Fruit fly (Drosophila melanogaster) whole organism, wandering third instar larva: ENCODE measurements around the gene unc-45.
A peak's percentile ranks its signal among the peaks of the same experiment; 100 is the strongest.
"Not testable (repeated sequence)": the region's sequence is repeated elsewhere in the genome, so short reads cannot be mapped to it uniquely, and the experiment has no call there.

Source experiments
- Abd-B ChIP-seq: fragments of >200 bp; optimal IDR thresholded peaks from 2 replicates; lab custom pipeline; 2017; ENCODE audit warnings: missing biosample characterization, missing genetic modification characterization
- CG32264 ChIP-seq: fragments of 200-800 bp; sonication (Bioruptor generic); optimal IDR thresholded peaks from 2 replicates; lab custom pipeline; 2016; ENCODE audit warnings: missing biosample characterization, missing genetic modification characterization
- CG9705 ChIP-seq: fragments of 200-800 bp; sonication (Bioruptor generic); optimal IDR thresholded peaks from 2 replicates; lab custom pipeline; 2018; ENCODE audit warnings: missing biosample characterization, mild to moderate bottlenecking, missing genetic modification characterization
- CrebA ChIP-seq: fragments of 200-800 bp; sonication (Bioruptor generic); optimal IDR thresholded peaks from 2 replicates; lab custom pipeline; 2016; ENCODE audit warnings: missing biosample characterization, mild to moderate bottlenecking, missing genetic modification characterization, borderline replicate concordance
- Dif ChIP-seq: fragments of 200-275, 200-300 bp; sonication (Bioruptor generic); optimal IDR thresholded peaks from 2 replicates; lab custom pipeline; 2018; ENCODE audit warnings: missing biosample characterization, missing genetic modification characterization; ENCODE audit not compliant: partially characterized antibody
- GATAd ChIP-seq: sonication (Bioruptor generic); optimal IDR thresholded peaks from 2 replicates; lab custom pipeline; 2016; ENCODE audit warnings: missing biosample characterization, missing genetic modification characterization
- HLH106 ChIP-seq: fragments of 200-800 bp; optimal IDR thresholded peaks from 3 replicates; lab custom pipeline; 2019; ENCODE audit warnings: missing biosample characterization, mild to moderate bottlenecking, missing genetic modification characterization, moderate library complexity
- Hr78 ChIP-seq: fragments of >200 bp; optimal IDR thresholded peaks from 2 replicates; lab custom pipeline; 2017; ENCODE audit warnings: missing biosample characterization, missing genetic modification characterization
- Hr83 ChIP-seq: fragments of 200-300 bp; sonication (Bioruptor generic); optimal IDR thresholded peaks from 2 replicates; lab custom pipeline; 2016; ENCODE audit warnings: missing biosample characterization, mild to moderate bottlenecking, missing genetic modification characterization, moderate library complexity; ENCODE audit not compliant: poor library complexity, severe bottlenecking
- Jra ChIP-seq: sonication (Bioruptor generic); optimal IDR thresholded peaks from 2 replicates; lab custom pipeline; 2016; ENCODE audit warnings: missing biosample characterization, missing genetic modification characterization
- Mio ChIP-seq: sonication (Bioruptor generic); optimal IDR thresholded peaks from 2 replicates; lab custom pipeline; 2016; ENCODE audit warnings: missing biosample characterization, missing genetic modification characterization
- Myc ChIP-seq: fragments of >200 bp; optimal IDR thresholded peaks from 2 replicates; lab custom pipeline; 2017
- N ChIP-seq: fragments of >200 bp; optimal IDR thresholded peaks from 2 replicates; lab custom pipeline; 2018; ENCODE audit warnings: missing biosample characterization, missing external identifiers, missing genetic modification characterization
- OdsH ChIP-seq: fragments of 200-800 bp; sonication (Bioruptor generic); optimal IDR thresholded peaks from 2 replicates; lab custom pipeline; 2016; ENCODE audit warnings: missing biosample characterization, mild to moderate bottlenecking, missing genetic modification characterization
- Rel ChIP-seq, 2 experiments: fragments of 200-800 bp; sonication (Bioruptor generic) in 1 of 2; optimal IDR thresholded peaks; 2 replicates in 1 of 2; 3 replicates in 1 of 2; lab custom pipeline; 2016 to 2019; ENCODE audit warnings: mild to moderate bottlenecking in 2 of 2, missing biosample characterization in 2 of 2, missing genetic modification characterization in 2 of 2, moderate library complexity in 1 of 2
- Sp1 ChIP-seq: fragments of 200-800 bp; sonication (Bioruptor generic); optimal IDR thresholded peaks from 3 replicates; lab custom pipeline; 2019; ENCODE audit warnings: missing biosample characterization, mild to moderate bottlenecking, missing genetic modification characterization, moderate library complexity
- Vsx2 ChIP-seq: fragments of 200-300, 225-300 bp; sonication (Bioruptor generic); optimal IDR thresholded peaks from 2 replicates; lab custom pipeline; 2018; ENCODE audit warnings: missing biosample characterization, missing genetic modification characterization; ENCODE audit not compliant: partially characterized antibody
- br ChIP-seq: fragments of 200-800 bp; sonication (Bioruptor generic); optimal IDR thresholded peaks from 2 replicates; lab custom pipeline; 2016; ENCODE audit warnings: missing biosample characterization, missing genetic modification characterization
- brk ChIP-seq: fragments of 200-800 bp; sonication (Bioruptor generic); optimal IDR thresholded peaks from 2 replicates; lab custom pipeline; 2016; ENCODE audit warnings: missing biosample characterization, mild to moderate bottlenecking, missing genetic modification characterization
- dl ChIP-seq, 2 experiments: fragments of 175-275, 200-275 bp in 1 of 2; fragments of 200-275 bp in 1 of 2; sonication (Bioruptor generic); optimal IDR thresholded peaks; lab custom pipeline; 2018; ENCODE audit warnings: mild to moderate bottlenecking in 2 of 2, missing biosample characterization in 2 of 2, missing genetic modification characterization in 2 of 2, moderate library complexity in 2 of 2; ENCODE audit not compliant: partially characterized antibody in 2 of 2, insufficient read depth in 1 of 2
- dmrt93B ChIP-seq: fragments of 200-800 bp; sonication (Bioruptor generic); optimal IDR thresholded peaks from 2 replicates; lab custom pipeline; 2018; ENCODE audit warnings: missing biosample characterization, mild to moderate bottlenecking, missing genetic modification characterization
- dsf ChIP-seq: sonication (Bioruptor generic); optimal IDR thresholded peaks from 2 replicates; lab custom pipeline; 2016; ENCODE audit warnings: missing biosample characterization, missing genetic modification characterization, borderline replicate concordance
- ey ChIP-seq: fragments of 200-800 bp; sonication (Bioruptor generic); optimal IDR thresholded peaks from 2 replicates; lab custom pipeline; 2016; ENCODE audit warnings: missing biosample characterization, missing genetic modification characterization
- foxo ChIP-seq, 2 experiments: fragments of 200-800 bp; sonication (Bioruptor generic); optimal IDR thresholded peaks; 2 replicates in 1 of 2; 3 replicates in 1 of 2; lab custom pipeline; 2016 to 2017; ENCODE audit warnings: missing biosample characterization in 2 of 2, missing genetic modification characterization in 2 of 2
- fru ChIP-seq: fragments of 200-800 bp; sonication (Bioruptor generic); optimal IDR thresholded peaks from 3 replicates; lab custom pipeline; 2016; ENCODE audit warnings: missing biosample characterization, mild to moderate bottlenecking, missing genetic modification characterization
- h ChIP-seq: fragments of 200-800 bp; sonication (Bioruptor generic); optimal IDR thresholded peaks from 3 replicates; lab custom pipeline; 2016; ENCODE audit warnings: missing biosample characterization, mild to moderate bottlenecking, missing genetic modification characterization
- lola ChIP-seq: fragments of >200 bp; optimal IDR thresholded peaks from 2 replicates; lab custom pipeline; 2017; ENCODE audit warnings: missing biosample characterization, missing genetic modification characterization
- pan ChIP-seq: fragments of >200 bp; optimal IDR thresholded peaks from 2 replicates; lab custom pipeline; 2017
- psq ChIP-seq: fragments of 200-800 bp; sonication (Bioruptor generic); optimal IDR thresholded peaks from 3 replicates; lab custom pipeline; 2017; ENCODE audit warnings: missing biosample characterization, mild to moderate bottlenecking, missing genetic modification characterization, moderate library complexity
- rgr ChIP-seq: fragments of 200-800 bp; sonication (Bioruptor generic); optimal IDR thresholded peaks from 3 replicates; lab custom pipeline; 2016; ENCODE audit warnings: missing biosample characterization, mild to moderate bottlenecking, missing genetic modification characterization
- sv ChIP-seq: fragments of 200-800 bp; sonication (Bioruptor generic); optimal IDR thresholded peaks from 3 replicates; lab custom pipeline; 2016; ENCODE audit warnings: missing biosample characterization, missing genetic modification characterization
- tai ChIP-seq: sonication (Bioruptor generic); optimal IDR thresholded peaks from 2 replicates; lab custom pipeline; 2016; ENCODE audit warnings: missing biosample characterization, missing genetic modification characterization
- usp ChIP-seq: fragments of >200 bp; optimal IDR thresholded peaks from 2 replicates; lab custom pipeline; 2017; ENCODE audit warnings: missing biosample characterization, missing genetic modification characterization
- woc ChIP-seq: sonication (Bioruptor generic); optimal IDR thresholded peaks from 2 replicates; lab custom pipeline; 2016; ENCODE audit warnings: missing biosample characterization, mild to moderate bottlenecking, missing genetic modification characterization

The unc-45 gene

DNA sequence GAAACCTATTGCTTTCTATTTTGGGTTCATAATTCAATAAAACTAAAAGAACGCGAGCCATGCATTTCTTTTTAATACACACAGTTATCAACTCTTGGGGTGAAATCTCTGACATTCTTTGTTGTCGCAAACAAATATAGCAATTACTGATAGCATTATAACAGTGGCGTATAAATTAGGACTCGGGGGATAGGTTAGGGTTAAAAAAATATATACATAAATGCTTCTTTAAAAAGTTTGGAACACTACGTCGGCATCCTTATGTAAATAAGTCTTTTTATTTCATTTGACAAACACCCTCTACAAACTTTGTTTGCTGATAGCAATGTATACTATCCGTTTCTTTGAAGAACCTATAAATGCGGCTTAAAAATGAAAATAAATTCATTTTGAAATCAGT, 7.7 kb downstream of the unc-45 start, which contains the start of gene CG43060:
Gene CG43060, plus strand, starts transcription at position 382 of the 400 bp plus-strand sequence.
- TF ChIP-seq pan (no peak), fru (GFP tag; lab: Kevin White, UChicago) (peak; percentile 16), psq (no peak), CG9705 (no peak), ey (GFP tag; lab: Kevin White, UChicago) (peak; percentile 16), usp (GFP tag; lab: Kevin White, UChicago) (no peak), OdsH (peak; percentile 10), Rel (GFP tag; optimal IDR thresholded peaks at IDR 0.05; lab: Kevin White, UChicago) (no peak), Rel (tag; optimal IDR thresholded peaks at IDR 0.05; lab: Kevin White, UChicago) (no peak), dl (GFP tag; optimal IDR thresholded peaks at IDR 0.05; lab: Kevin White, UChicago; ENCODE audit: insufficient read depth in 1 of 2, partially characterized antibody in 2 of 2) (no peak), woc (GFP tag; lab: Kevin White, UChicago) (no peak), lola (no peak), h (GFP tag; lab: Kevin White, UChicago) (peak; percentile 11), tai (GFP tag; lab: Kevin White, UChicago) (no peak), rgr (GFP tag; lab: Kevin White, UChicago) (peak; percentile 38), Hr78 (GFP tag; lab: Kevin White, UChicago) (no peak), foxo (GFP tag; optimal IDR thresholded peaks at IDR 0.05; lab: Kevin White, UChicago) (peak in 1 of 2 experiments; percentile 27), Dif (GFP tag; lab: Kevin White, UChicago) (no peak)

DNA sequence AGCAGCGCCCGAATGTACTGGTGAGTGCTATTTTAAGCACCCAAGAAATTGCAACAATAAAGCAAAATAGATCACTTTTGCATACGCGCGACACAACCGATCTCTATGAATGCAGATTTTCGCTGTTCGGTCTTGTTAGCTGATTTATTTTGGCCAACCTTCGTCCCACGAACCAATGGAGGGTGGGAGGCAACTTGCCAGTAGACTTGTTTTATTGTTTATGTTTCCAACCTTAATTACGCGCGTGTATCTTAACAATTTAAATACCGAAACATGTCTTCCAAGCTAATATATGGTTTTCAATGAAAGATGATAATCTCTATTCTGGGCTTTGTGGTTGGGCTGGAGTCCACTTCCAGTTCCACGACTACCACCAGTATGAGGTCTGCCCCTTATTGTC, 15.8 kb downstream of the unc-45 start, which contains the start of gene CG43618:
Gene CG43618, plus strand, starts transcription at position 301 of the 400 bp plus-strand sequence.
- not testable (repeated sequence) for TF ChIP-seq Rel (GFP tag; optimal IDR thresholded peaks at IDR 0.05; lab: Kevin White, UChicago); Rel (tag; optimal IDR thresholded peaks at IDR 0.05; lab: Kevin White, UChicago); Myc (lab: Kevin White, UChicago); usp (GFP tag; lab: Kevin White, UChicago)

DNA sequence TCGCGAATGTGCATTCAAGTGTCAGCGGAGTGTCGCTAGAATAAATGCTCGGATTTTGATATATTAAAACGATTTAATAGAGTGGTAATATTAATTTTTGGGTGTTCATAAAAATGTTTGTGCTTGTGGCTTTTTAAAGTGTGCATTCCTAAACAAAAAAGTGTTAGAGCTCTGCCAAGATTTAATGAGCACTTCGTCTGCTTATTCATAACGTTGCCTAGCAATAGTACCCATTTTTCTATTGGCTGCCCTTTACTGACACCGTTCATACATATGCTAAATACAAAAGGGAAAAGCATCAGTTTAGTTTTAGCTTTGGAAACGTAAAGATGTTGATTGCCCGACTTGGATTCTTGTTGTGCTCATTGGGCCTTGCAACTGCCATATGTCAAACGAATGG, 16.3 kb downstream of the unc-45 start, which contains the start of gene CG43061:
Gene CG43061, plus strand, starts transcription at position 301 of the 400 bp plus-strand sequence.
- TF ChIP-seq foxo (GFP tag; optimal IDR thresholded peaks at IDR 0.05; lab: Kevin White, UChicago); N; Myc (lab: Kevin White, UChicago): not testable (repeated sequence)

DNA sequence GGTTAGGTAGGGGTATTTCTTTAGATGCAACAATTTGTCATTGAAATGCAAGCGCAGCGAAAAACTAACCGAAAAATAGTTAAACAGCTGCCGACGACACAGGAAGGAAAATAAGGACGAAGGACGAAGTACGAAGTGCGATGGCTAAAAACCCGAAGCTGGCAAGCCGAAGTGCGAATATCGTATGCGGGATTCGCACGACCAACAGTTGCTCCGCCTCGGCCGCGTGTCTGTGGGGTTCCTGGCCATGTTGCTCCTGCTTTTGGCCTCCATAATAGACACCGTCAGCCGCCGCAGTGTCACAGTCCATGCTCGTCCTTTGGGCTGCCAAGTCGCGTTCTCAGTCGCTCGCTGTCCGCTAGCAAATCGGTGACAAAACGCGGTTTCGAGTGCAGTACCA, 25.9 kb downstream of the unc-45 start, which contains the start of gene mAChR-B:
Gene mAChR-B, plus strand, starts transcription at position 301 of the 400 bp plus-strand sequence.
- no peak for TF ChIP-seq psq
- TF ChIP-seq foxo (GFP tag; optimal IDR thresholded peaks at IDR 0.05; lab: Kevin White, UChicago), result no peak
- TF ChIP-seq Jra, result no peak
- TF ChIP-seq CrebA (GFP tag; lab: Kevin White, UChicago), result no peak
- no peak for TF ChIP-seq brk
- no peak for TF ChIP-seq Mio (GFP tag; lab: Kevin White, UChicago)
- TF ChIP-seq Sp1, result no peak
- TF ChIP-seq lola, result no peak
- TF ChIP-seq Hr83 (GFP tag; lab: Kevin White, UChicago), result no peak
- no peak for TF ChIP-seq Myc (lab: Kevin White, UChicago)
- TF ChIP-seq sv, result no peak
- no peak for TF ChIP-seq Vsx2 (GFP tag; lab: Kevin White, UChicago)
- no peak for TF ChIP-seq Hr78 (GFP tag; lab: Kevin White, UChicago)
- TF ChIP-seq HLH106 (tag; lab: Kevin White, UChicago), result no peak
- no peak for TF ChIP-seq pan
- TF ChIP-seq tai (GFP tag; lab: Kevin White, UChicago), result no peak
- TF ChIP-seq N, result no peak
- no peak for TF ChIP-seq GATAd (GFP tag; lab: Kevin White, UChicago)

DNA sequence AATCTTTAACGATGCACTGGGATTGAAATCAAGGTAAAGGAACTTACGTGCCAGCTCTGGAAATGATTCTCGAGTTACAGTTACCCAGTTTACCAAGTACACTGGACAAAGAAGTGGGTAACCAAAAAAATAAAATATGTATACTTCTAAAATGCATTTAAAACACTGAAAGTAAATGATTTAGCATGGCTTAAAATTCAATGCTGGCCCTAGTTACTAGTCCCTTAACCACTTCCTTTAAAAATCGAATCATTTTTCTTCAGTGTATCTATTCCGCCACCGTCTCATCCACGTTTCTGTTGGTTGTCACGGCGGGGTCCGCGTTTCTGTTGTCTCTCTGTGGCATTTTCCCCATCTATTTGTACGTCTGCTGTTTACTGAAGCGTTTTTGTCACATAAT, 39.5 kb downstream of the unc-45 start:
- no peak for TF ChIP-seq dsf
- no peak for TF ChIP-seq dl (GFP tag; optimal IDR thresholded peaks at IDR 0.05; lab: Kevin White, UChicago; ENCODE audit: insufficient read depth in 1 of 2, partially characterized antibody in 2 of 2)
- TF ChIP-seq Mio (GFP tag; lab: Kevin White, UChicago), result no peak
- no peak for TF ChIP-seq CG32264 (GFP tag; lab: Kevin White, UChicago)
- TF ChIP-seq Vsx2 (GFP tag; lab: Kevin White, UChicago), result no peak
- TF ChIP-seq HLH106 (tag; lab: Kevin White, UChicago), result no peak
- no peak for TF ChIP-seq usp (GFP tag; lab: Kevin White, UChicago)
- no peak for TF ChIP-seq pan
- TF ChIP-seq rgr (GFP tag; lab: Kevin White, UChicago), result no peak
- TF ChIP-seq Dif (GFP tag; lab: Kevin White, UChicago), result no peak
- no peak for TF ChIP-seq Abd-B (GFP tag; lab: Kevin White, UChicago)
- no peak for TF ChIP-seq Sp1
- no peak for TF ChIP-seq woc (GFP tag; lab: Kevin White, UChicago)
- TF ChIP-seq fru (GFP tag; lab: Kevin White, UChicago), result no peak
- no peak for TF ChIP-seq br (GFP tag; lab: Kevin White, UChicago)
- no peak for TF ChIP-seq OdsH
- no peak for TF ChIP-seq psq
- no peak for TF ChIP-seq dmrt93B (GFP tag; lab: Kevin White, UChicago)
- TF ChIP-seq ey (GFP tag; lab: Kevin White, UChicago), result peak; percentile 15
- peak; percentile 11 for TF ChIP-seq h (GFP tag; lab: Kevin White, UChicago)
- TF ChIP-seq CrebA (GFP tag; lab: Kevin White, UChicago), result no peak
- TF ChIP-seq Hr78 (GFP tag; lab: Kevin White, UChicago), result no peak
- peak; percentile 7 for TF ChIP-seq sv
- no peak for TF ChIP-seq lola
